Worm (Caenorhabditis elegans): ENCODE results near the gene Y75B8A.19.

DNA sequence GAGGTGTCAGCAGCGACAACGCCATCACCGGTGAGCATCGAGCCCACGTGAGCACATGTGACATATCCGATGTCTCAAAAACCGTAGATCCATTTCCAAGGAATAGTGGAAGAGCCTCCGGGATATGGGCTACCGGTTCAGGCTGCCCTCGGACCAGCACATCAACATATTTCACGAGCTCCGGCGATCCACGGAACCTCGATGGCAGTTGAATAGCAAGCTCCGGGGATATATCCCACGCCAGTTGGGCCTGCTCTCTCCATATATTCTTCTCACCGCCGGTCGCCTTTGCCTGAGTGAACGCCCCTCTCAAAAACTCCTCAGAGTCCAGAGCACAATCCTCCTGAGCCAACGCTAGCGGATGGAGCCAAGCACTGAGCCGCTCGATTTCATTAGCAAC lies 33.4 kb downstream of the Y75B8A.19 start:
- TF ChIP-seq dao-5 (tag; optimal IDR thresholded peaks at IDR 0.05) (no peak), W03F9.2 (tag; optimal IDR thresholded peaks at IDR 0.05) (no peak)
